Worm (Caenorhabditis elegans) whole organism, early embryonic: ENCODE data around the gene Y39A3CL.4.

Experiments used
- F13C5.2 ChIP-seq: sonication (generic microtip); optimal IDR thresholded peaks from 2 replicates; lab custom pipeline; 2017; ENCODE audit warnings: mild to moderate bottlenecking, missing genetic modification characterization, inconsistent platforms, missing compliant biosample characterization
- aly-1 ChIP-seq: sonication (generic microtip); optimal IDR thresholded peaks from 2 replicates; lab custom pipeline; 2016; ENCODE audit warnings: missing genetic modification characterization, missing compliant biosample characterization
- ama-1 ChIP-seq: fragments of 150-350 bp; optimal IDR thresholded peaks from 2 replicates; lab custom pipeline; 2014
- ceh-13 ChIP-seq: fragments of 200-800 bp; sonication (Bioruptor generic); optimal IDR thresholded peaks from 2 replicates; lab custom pipeline; 2018; ENCODE audit warnings: mild to moderate bottlenecking, missing genetic modification characterization, missing compliant biosample characterization
- ceh-36 ChIP-seq: sonication (generic microtip); optimal IDR thresholded peaks from 2 replicates; lab custom pipeline; 2016; ENCODE audit warnings: missing genetic modification characterization, inconsistent platforms, missing compliant biosample characterization
- ets-7 ChIP-seq: sonication (generic microtip); optimal IDR thresholded peaks from 2 replicates; lab custom pipeline; 2016; ENCODE audit warnings: missing genotype, missing genetic modification characterization, missing compliant biosample characterization
- hmg-4 ChIP-seq: fragments of 200-800 bp; sonication (Bioruptor generic); optimal IDR thresholded peaks from 2 replicates; lab custom pipeline; 2018; ENCODE audit warnings: mild to moderate bottlenecking, missing genetic modification characterization, missing compliant biosample characterization
- scrt-1 ChIP-seq: fragments of 200-800 bp; sonication (Bioruptor generic); IDR thresholded peaks from 2 replicates; pipeline ENCODE4 v1.3.6; 2022; ENCODE audit warnings: missing genetic modification characterization, missing compliant biosample characterization

- TF ChIP-seq scrt-1 (GFP tag; lab: Robert Waterston, UW) (no peak), ets-7 (tag; lab: Kevin White, UChicago) (no peak), ama-1 (lab: Kevin White, UChicago) (no peak), ceh-13 (GFP tag; lab: Kevin White, UChicago) (no peak), ceh-36 (tag; lab: Kevin White, UChicago) (no peak), F13C5.2 (tag; lab: Kevin White, UChicago) (no peak), hmg-4 (GFP tag; lab: Kevin White, UChicago) (no peak), aly-1 (tag; lab: Kevin White, UChicago) (no peak)
Observed at ce11 chrIII:1819049-1819597, 41.3 kb upstream of the Y39A3CL.4 start.
